Fruit fly (Drosophila melanogaster): Measurements from ENCODE around the gene Shc.

DNA sequence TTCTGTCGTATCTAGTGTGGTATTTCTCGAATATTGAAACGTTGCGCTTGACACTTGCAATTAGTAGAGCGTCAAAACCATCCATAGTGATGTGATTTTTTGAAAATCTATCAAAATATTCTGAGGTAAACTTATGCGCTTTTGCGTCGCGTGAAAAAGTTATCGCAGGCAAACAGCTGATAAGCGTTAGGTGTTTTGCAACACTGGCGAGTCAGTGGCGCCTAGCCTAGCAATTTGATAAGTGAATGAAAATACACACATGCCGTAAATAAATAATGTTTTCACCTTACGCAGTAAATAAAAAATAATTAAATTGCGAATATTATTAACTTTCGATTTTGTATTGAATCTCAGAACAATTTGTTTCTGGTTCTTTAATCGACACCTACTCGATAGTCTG, 8.5 kb downstream of the Shc start, which contains the start of gene CG42526:
- TF ChIP-seq CTCF (optimal IDR thresholded peaks at IDR 0.05) (no peak), CG8478 (optimal IDR thresholded peaks at IDR 0.05) (no peak)
